Fruit fly (Drosophila melanogaster) whole organism, wandering third instar larva: Measurements from ENCODE around the gene CG42671.

ENCODE experiments used
- Dfd ChIP-seq: fragments of >200 bp; optimal IDR thresholded peaks from 2 replicates; lab custom pipeline; 2017; ENCODE audit warnings: missing biosample characterization, missing genetic modification characterization
- GATAd ChIP-seq: sonication (Bioruptor generic); optimal IDR thresholded peaks from 2 replicates; lab custom pipeline; 2016; ENCODE audit warnings: missing biosample characterization, missing genetic modification characterization
- HLH106 ChIP-seq: fragments of 200-800 bp; optimal IDR thresholded peaks from 3 replicates; lab custom pipeline; 2019; ENCODE audit warnings: missing biosample characterization, mild to moderate bottlenecking, missing genetic modification characterization, moderate library complexity
- Sp1 ChIP-seq: fragments of 200-800 bp; sonication (Bioruptor generic); optimal IDR thresholded peaks from 3 replicates; lab custom pipeline; 2019; ENCODE audit warnings: missing biosample characterization, mild to moderate bottlenecking, missing genetic modification characterization, moderate library complexity
- foxo ChIP-seq, 2 experiments: fragments of 200-800 bp; sonication (Bioruptor generic); optimal IDR thresholded peaks; 2 replicates in 1 of 2; 3 replicates in 1 of 2; lab custom pipeline; 2016 to 2017; ENCODE audit warnings: missing biosample characterization in 2 of 2, missing genetic modification characterization in 2 of 2
- lola ChIP-seq: fragments of >200 bp; optimal IDR thresholded peaks from 2 replicates; lab custom pipeline; 2017; ENCODE audit warnings: missing biosample characterization, missing genetic modification characterization
- pan ChIP-seq: fragments of >200 bp; optimal IDR thresholded peaks from 2 replicates; lab custom pipeline; 2017
- psq ChIP-seq: fragments of 200-800 bp; sonication (Bioruptor generic); optimal IDR thresholded peaks from 3 replicates; lab custom pipeline; 2017; ENCODE audit warnings: missing biosample characterization, mild to moderate bottlenecking, missing genetic modification characterization, moderate library complexity
- sv ChIP-seq: fragments of 200-800 bp; sonication (Bioruptor generic); optimal IDR thresholded peaks from 3 replicates; lab custom pipeline; 2016; ENCODE audit warnings: missing biosample characterization, missing genetic modification characterization
- usp ChIP-seq: fragments of >200 bp; optimal IDR thresholded peaks from 2 replicates; lab custom pipeline; 2017; ENCODE audit warnings: missing biosample characterization, missing genetic modification characterization

DNA sequence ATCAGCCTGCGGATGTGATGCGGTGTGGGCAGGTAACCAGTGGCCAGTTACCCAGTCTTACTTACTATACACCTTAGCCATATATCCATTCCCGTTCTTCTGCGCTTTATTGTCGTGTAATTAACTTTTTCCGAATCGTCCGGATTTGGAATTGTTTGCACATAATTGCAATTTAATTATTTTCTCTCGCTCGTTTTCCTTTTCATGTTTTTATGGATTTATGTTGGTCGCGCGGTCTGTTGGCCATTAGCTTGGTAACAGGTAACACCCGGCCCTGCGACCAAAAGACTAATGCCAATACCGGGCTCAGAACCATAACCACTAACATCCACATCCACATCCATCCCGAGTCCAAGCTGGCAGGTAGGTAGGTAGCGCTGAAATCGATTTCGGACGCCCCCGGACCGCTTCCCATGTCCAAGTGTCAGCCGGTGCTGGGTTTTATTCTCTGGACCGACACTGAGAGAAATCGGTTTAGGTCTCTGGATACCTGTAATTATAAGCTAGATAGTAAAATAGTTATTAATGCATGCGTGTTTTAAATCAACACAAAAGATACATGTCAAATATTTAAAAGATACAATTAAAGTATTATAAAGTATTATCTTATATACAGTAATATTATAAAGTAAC lies 22.9 kb downstream of the CG42671 start:
- TF ChIP-seq usp (GFP tag; lab: Kevin White, UChicago) (no peak), pan (no peak), HLH106 (tag; lab: Kevin White, UChicago) (peak; percentile 31), Sp1 (GFP tag; lab: Kevin White, UChicago) (no peak), psq (GFP tag; lab: Kevin White, UChicago) (no peak), Dfd (GFP tag; lab: Kevin White, UChicago) (no peak), GATAd (no peak), foxo (GFP tag; optimal IDR thresholded peaks at IDR 0.05; lab: Kevin White, UChicago) (no peak), lola (GFP tag; lab: Kevin White, UChicago) (no peak), sv (GFP tag; lab: Kevin White, UChicago) (no peak)
